Fruit fly (Drosophila melanogaster) whole organism, embryonic: ENCODE data around the gene spo.

ENCODE experiments used
- BEAF-32 ChIP-seq: fragments of 200-800 bp; sonication (Bioruptor generic); optimal IDR thresholded peaks from 3 replicates; lab custom pipeline; 2017; ENCODE audit warnings: missing biosample characterization, missing genetic modification characterization, mild to moderate bottlenecking, moderate library complexity, missing genetic modification reagents
- CG10274 ChIP-seq: fragments of 200-800 bp; sonication (Bioruptor generic); optimal IDR thresholded peaks from 3 replicates; lab custom pipeline; 2017; ENCODE audit warnings: missing biosample characterization, mild to moderate bottlenecking, missing genetic modification characterization
- CG12659 ChIP-seq: fragments of 200-800 bp; sonication (Bioruptor generic); optimal IDR thresholded peaks from 3 replicates; lab custom pipeline; 2017; ENCODE audit warnings: mild to moderate bottlenecking, missing biosample characterization, missing genetic modification reagents, missing genetic modification characterization
- CG12744 ChIP-seq: fragments of 200-800 bp; sonication (Bioruptor generic); optimal IDR thresholded peaks from 2 replicates; lab custom pipeline; 2016; ENCODE audit warnings: missing biosample characterization, missing genetic modification characterization
- CG13287 ChIP-seq: fragments of 200-800 bp; sonication (Bioruptor generic); IDR thresholded peaks from 2 replicates; pipeline ENCODE4 v1.3.6; 2022; ENCODE audit warnings: missing biosample characterization, missing genetic modification characterization; ENCODE audit not compliant: partially characterized antibody
- CG13624 ChIP-seq: fragments of 200-800 bp; sonication (Bioruptor generic); optimal IDR thresholded peaks from 2 replicates; lab custom pipeline; 2016; ENCODE audit warnings: missing biosample characterization, missing genetic modification characterization
- CG13894 ChIP-seq: fragments of 200-800 bp; sonication (Bioruptor generic); optimal IDR thresholded peaks from 3 replicates; lab custom pipeline; 2018; ENCODE audit warnings: missing biosample characterization, mild to moderate bottlenecking, missing genetic modification characterization, moderate library complexity
- CG15514 ChIP-seq: fragments of 200-800 bp; sonication (Bioruptor generic); optimal IDR thresholded peaks from 3 replicates; lab custom pipeline; 2017; ENCODE audit warnings: missing biosample characterization, missing genetic modification characterization, mild to moderate bottlenecking, moderate library complexity, missing genetic modification reagents
- CG16779 ChIP-seq: fragments of 200-800 bp; sonication (Bioruptor generic); IDR thresholded peaks from 2 replicates; pipeline ENCODE4 v1.3.6; 2022; ENCODE audit warnings: missing biosample characterization, missing genetic modification characterization
- CG16815 ChIP-seq: fragments of 200-800 bp; sonication (Bioruptor generic); optimal IDR thresholded peaks from 3 replicates; lab custom pipeline; 2017; ENCODE audit warnings: missing biosample characterization, mild to moderate bottlenecking, missing genetic modification characterization
- CG2712 ChIP-seq: fragments of 200-800 bp; optimal IDR thresholded peaks from 3 replicates; lab custom pipeline; 2019; ENCODE audit warnings: missing biosample characterization, mild to moderate bottlenecking, missing genetic modification characterization, moderate library complexity
- CG42726 ChIP-seq: fragments of 200-800 bp; sonication (Bioruptor generic); IDR thresholded peaks from 2 replicates; pipeline ENCODE4 v1.3.6; 2022; ENCODE audit warnings: missing biosample characterization, missing genetic modification characterization; ENCODE audit not compliant: partially characterized antibody
- CG4617 ChIP-seq: fragments of 200-800 bp; sonication (Bioruptor generic); optimal IDR thresholded peaks from 3 replicates; lab custom pipeline; 2016; ENCODE audit warnings: missing biosample characterization, missing genetic modification characterization, borderline replicate concordance
- CG4854 ChIP-seq: fragments of 200-800 bp; sonication (Bioruptor generic); optimal IDR thresholded peaks from 2 replicates; lab custom pipeline; 2016; ENCODE audit warnings: missing biosample characterization, missing genetic modification characterization, inconsistent platforms
- CG6175 ChIP-seq: fragments of 200-800 bp; sonication (Bioruptor generic); IDR thresholded peaks from 3 replicates; pipeline ENCODE4 v1.3.6; 2022; ENCODE audit warnings: missing biosample characterization, missing genetic modification characterization
- CG7928 ChIP-seq: fragments of 200-800 bp; sonication (Bioruptor generic); optimal IDR thresholded peaks from 2 replicates; lab custom pipeline; 2017; ENCODE audit warnings: missing biosample characterization, mild to moderate bottlenecking, missing genetic modification characterization
- CG9797 ChIP-seq: fragments of 200-800 bp; sonication (Bioruptor generic); optimal IDR thresholded peaks from 3 replicates; lab custom pipeline; 2018; ENCODE audit warnings: missing biosample characterization, mild to moderate bottlenecking, missing genetic modification characterization
- D19A ChIP-seq: fragments of 200-800 bp; optimal IDR thresholded peaks from 3 replicates; lab custom pipeline; 2019; ENCODE audit warnings: missing biosample characterization, mild to moderate bottlenecking, missing genetic modification characterization, moderate library complexity
- Dll ChIP-seq: fragments of 200-800 bp; sonication (Bioruptor generic); IDR thresholded peaks from 4 replicates; pipeline ENCODE4 v1.3.6; 2022; ENCODE audit warnings: missing biosample characterization, missing genetic modification characterization; ENCODE audit not compliant: partially characterized antibody
- Dp ChIP-seq: fragments of 200-800 bp; sonication (Bioruptor generic); optimal IDR thresholded peaks from 2 replicates; lab custom pipeline; 2018; ENCODE audit warnings: missing biosample characterization, mild to moderate bottlenecking, missing genetic modification characterization, moderate library complexity
- Hmr ChIP-seq: fragments of 200-800 bp; sonication (Bioruptor generic); optimal IDR thresholded peaks from 3 replicates; lab custom pipeline; 2017; ENCODE audit warnings: mild to moderate bottlenecking, missing biosample characterization, missing genetic modification reagents, missing genetic modification characterization
- MBD-R2 ChIP-seq: fragments of 200-800 bp; sonication (Bioruptor generic); IDR thresholded peaks from 2 replicates; pipeline ENCODE4 v1.3.6; 2022; ENCODE audit warnings: missing biosample characterization, missing genetic modification characterization
- MESR4 ChIP-seq: fragments of 200-800 bp; sonication (Bioruptor generic); optimal IDR thresholded peaks from 2 replicates; lab custom pipeline; 2018; ENCODE audit warnings: missing biosample characterization, mild to moderate bottlenecking, missing genetic modification characterization, moderate library complexity
- Sox100B ChIP-seq: fragments of 200-800 bp; sonication (Bioruptor generic); optimal IDR thresholded peaks from 3 replicates; lab custom pipeline; 2018; ENCODE audit warnings: missing biosample characterization, mild to moderate bottlenecking, missing genetic modification characterization
- Sry-β ChIP-seq: fragments of 200-800 bp; sonication (Bioruptor generic); optimal IDR thresholded peaks from 2 replicates; lab custom pipeline; 2018; ENCODE audit warnings: missing biosample characterization, mild to moderate bottlenecking, missing genetic modification characterization, moderate library complexity
- Xrp1 ChIP-seq: fragments of 200-800 bp; sonication (Bioruptor generic); IDR thresholded peaks from 2 replicates; pipeline ENCODE4 v1.3.6; 2022; ENCODE audit warnings: missing biosample characterization, missing genetic modification characterization
- YL-1 ChIP-seq: fragments of 200-800 bp; sonication (Bioruptor generic); optimal IDR thresholded peaks from 3 replicates; lab custom pipeline; 2017; ENCODE audit warnings: missing biosample characterization, mild to moderate bottlenecking, missing genetic modification characterization
- chinmo ChIP-seq: fragments of 200-800 bp; sonication (Bioruptor generic); IDR thresholded peaks from 4 replicates; pipeline ENCODE4 v1.3.6; 2022; ENCODE audit warnings: missing biosample characterization, missing genetic modification characterization; ENCODE audit not compliant: partially characterized antibody
- chm ChIP-seq: fragments of 200-800 bp; sonication (Bioruptor generic); IDR thresholded peaks from 2 replicates; pipeline ENCODE4 v1.3.6; 2022; ENCODE audit warnings: missing biosample characterization, missing genetic modification characterization
- crp ChIP-seq, 2 experiments: fragments of 200-800 bp; sonication (Bioruptor generic); optimal IDR thresholded peaks; 2 replicates in 1 of 2; 3 replicates in 1 of 2; lab custom pipeline; 2017; ENCODE audit warnings: missing biosample characterization in 2 of 2, missing genetic modification characterization in 2 of 2, mild to moderate bottlenecking in 1 of 2, moderate library complexity in 1 of 2
- dan ChIP-seq: fragments of 200-800 bp; sonication (Bioruptor generic); IDR thresholded peaks from 2 replicates; pipeline ENCODE4 v1.3.6; 2022; ENCODE audit warnings: missing biosample characterization, missing genetic modification characterization
- gfzf ChIP-seq: fragments of 200-800 bp; sonication (Bioruptor generic); optimal IDR thresholded peaks from 2 replicates; lab custom pipeline; 2016; ENCODE audit warnings: missing biosample characterization, mild to moderate bottlenecking, missing genetic modification characterization, moderate library complexity
- nerfin-1 ChIP-seq: fragments of 200-800 bp; sonication (Bioruptor generic); optimal IDR thresholded peaks from 3 replicates; lab custom pipeline; 2019; ENCODE audit warnings: missing biosample characterization, mild to moderate bottlenecking, missing genetic modification characterization, moderate library complexity
- pzg ChIP-seq: fragments of 200-800 bp; sonication (Bioruptor generic); optimal IDR thresholded peaks from 3 replicates; lab custom pipeline; 2018; ENCODE audit warnings: missing biosample characterization, mild to moderate bottlenecking, missing genetic modification characterization, moderate library complexity
- sd ChIP-seq: fragments of 200-800 bp; sonication (Bioruptor generic); optimal IDR thresholded peaks from 3 replicates; lab custom pipeline; 2018; ENCODE audit warnings: missing biosample characterization, mild to moderate bottlenecking, missing genetic modification characterization, moderate library complexity
- stwl ChIP-seq: fragments of 200-800 bp; sonication (Bioruptor generic); optimal IDR thresholded peaks from 3 replicates; lab custom pipeline; 2018; ENCODE audit warnings: missing biosample characterization, mild to moderate bottlenecking, missing genetic modification characterization, moderate library complexity
- trem ChIP-seq: fragments of 200-800 bp; optimal IDR thresholded peaks from 3 replicates; lab custom pipeline; 2019; ENCODE audit warnings: missing biosample characterization, mild to moderate bottlenecking, missing genetic modification characterization, moderate library complexity
- ttk ChIP-seq: fragments of 200-800 bp; sonication (Bioruptor generic); IDR thresholded peaks from 2 replicates; pipeline ENCODE4 v2.1.2; 2022; ENCODE audit warnings: missing biosample characterization, missing genetic modification characterization
- unpg ChIP-seq: fragments of 200-800 bp; sonication (Bioruptor generic); optimal IDR thresholded peaks from 3 replicates; lab custom pipeline; 2018; ENCODE audit warnings: missing biosample characterization, mild to moderate bottlenecking, missing genetic modification characterization, moderate library complexity
- zfh1 ChIP-seq: fragments of 200-800 bp; sonication (Bioruptor generic); IDR thresholded peaks from 3 replicates; pipeline ENCODE4 v1.3.6; 2022; ENCODE audit warnings: missing biosample characterization, missing genetic modification characterization

Gene spo

dm6 chr3L:5563309-5564182, 28.8 kb downstream of the spo start, which contains the start of the genes ScsbetaG and Sras (continued):
- TF ChIP-seq Sox100B (GFP tag; lab: Kevin White, UChicago): no peak
- no peak for TF ChIP-seq CG13894 (tag; lab: Kevin White, UChicago)
- TF ChIP-seq Xrp1 (GFP tag; lab: Robert Waterston, UW): no peak
- no peak for TF ChIP-seq CG2712 (tag; lab: Kevin White, UChicago)
- TF ChIP-seq, all 482 proteins: peak for 66

DNA sequence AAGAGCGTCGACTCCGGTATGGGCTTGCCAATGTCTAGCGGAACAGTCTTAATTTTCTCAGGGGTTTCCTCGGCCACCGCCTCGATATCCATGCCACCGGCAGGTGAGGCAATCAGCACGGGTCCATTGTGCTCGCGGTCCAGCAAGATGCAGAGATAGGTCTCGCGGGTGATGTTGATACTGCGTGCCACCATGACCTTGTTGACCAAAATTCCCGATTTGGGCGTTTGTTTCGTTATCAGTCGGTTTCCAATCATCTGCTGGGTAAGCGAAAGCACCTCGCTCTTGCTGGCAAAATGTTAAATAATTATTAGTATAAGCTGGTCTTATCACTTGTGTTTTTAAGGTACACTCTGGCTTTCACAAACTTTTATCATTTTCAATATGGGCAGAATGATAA, 29.8 kb downstream of the spo start:
- TF ChIP-seq ttk (GFP tag; lab: Robert Waterston, UW): no peak
- 0 out of 2 replicates have a peak, but pooled peaks have one; percentile 8 for TF ChIP-seq chm
- no peak for TF ChIP-seq Sox100B (GFP tag; lab: Kevin White, UChicago)
- TF ChIP-seq CG4854 (GFP tag; lab: Kevin White, UChicago): no peak

dm6 chr3L:5561341-5561740, 31.0 kb downstream of the spo start, which contains the start of gene sinu:
TSS of gene sinu (minus strand) at chr3L:5561598.
- TF ChIP-seq CG4617 (GFP tag; lab: Kevin White, UChicago) (peak; percentile 71), CG12659 (GFP tag; lab: Kevin White, UChicago) (peak; percentile 4), CG16779 (GFP tag; lab: Robert Waterston, UW) (peak; percentile 32; the same call in 1 of the 2 replicates), CG10274 (GFP tag; lab: Kevin White, UChicago) (no peak), trem (tag; lab: Kevin White, UChicago) (peak; percentile 23), Sry-β (GFP tag; lab: Kevin White, UChicago) (no peak), CG6175 (no peak), CG12744 (GFP tag; lab: Kevin White, UChicago) (no peak), CG13624 (GFP tag; lab: Kevin White, UChicago) (no peak), CG9797 (peak; percentile 66), D19A (tag; lab: Kevin White, UChicago) (no peak), chinmo (GFP tag; lab: Robert Waterston, UW) (no peak), unpg (GFP tag; lab: Kevin White, UChicago) (no peak), Dp (GFP tag; lab: Kevin White, UChicago) (peak; percentile 17), crp (GFP tag; optimal IDR thresholded peaks at IDR 0.05; lab: Kevin White, UChicago) (peak in 1 of 2 experiments; percentile 70), Sox100B (GFP tag; lab: Kevin White, UChicago) (no peak), zfh1 (GFP tag; lab: Robert Waterston, UW) (no peak), Dll (GFP tag; lab: Robert Waterston, UW) (0 out of 4 replicates have a peak, but pooled peaks have one; percentile 28), nerfin-1 (tag; lab: Kevin White, UChicago) (peak; percentile 55), dan (GFP tag; lab: Robert Waterston, UW) (no peak), CG7928 (GFP tag; lab: Kevin White, UChicago) (no peak), CG16815 (GFP tag; lab: Kevin White, UChicago) (no peak), CG2712 (tag; lab: Kevin White, UChicago) (peak; percentile 28), YL-1 (GFP tag; lab: Kevin White, UChicago) (peak; percentile 70), sd (tag; lab: Kevin White, UChicago) (peak; percentile 50), CG42726 (GFP tag; lab: Robert Waterston, UW) (no peak), pzg (GFP tag; lab: Kevin White, UChicago) (peak; percentile 40), MESR4 (GFP tag; lab: Kevin White, UChicago) (peak; percentile 84), CG13287 (GFP tag; lab: Robert Waterston, UW) (0 out of 2 replicates have a peak, but pooled peaks have one; percentile 22), CG15514 (peak; percentile 97), Hmr (GFP tag; lab: Kevin White, UChicago) (no peak), gfzf (GFP tag; lab: Kevin White, UChicago) (peak; percentile 67), BEAF-32 (GFP tag; lab: Kevin White, UChicago) (peak; percentile 11), stwl (tag; lab: Kevin White, UChicago) (peak; percentile 64), MBD-R2 (GFP tag; lab: Robert Waterston, UW) (peak; percentile 61)
- TF ChIP-seq, all 482 proteins: peak for 20
